Fruit fly (Drosophila melanogaster) whole organism, prepupa: ENCODE data around the gene crim.

Experiments used
- Blimp-1 ChIP-seq: fragments of 200-800 bp; sonication (Bioruptor generic); optimal IDR thresholded peaks from 3 replicates; lab custom pipeline; 2017; ENCODE audit warnings: missing biosample characterization, missing genetic modification characterization, mild to moderate bottlenecking, moderate library complexity, missing genetic modification reagents
- CG10631 ChIP-seq: fragments of 200-800 bp; sonication (Bioruptor generic); optimal IDR thresholded peaks from 2 replicates; lab custom pipeline; 2016; ENCODE audit warnings: missing biosample characterization, missing genetic modification characterization
- CG10669 ChIP-seq: fragments of 200-800 bp; sonication (Bioruptor generic); optimal IDR thresholded peaks from 3 replicates; lab custom pipeline; 2018; ENCODE audit warnings: missing biosample characterization, mild to moderate bottlenecking, missing genetic modification characterization, moderate library complexity
- CG11294 ChIP-seq: fragments of 200-800 bp; sonication (Bioruptor generic); IDR thresholded peaks from 2 replicates; pipeline ENCODE4 v1.3.6; 2022; ENCODE audit warnings: missing biosample characterization, missing genetic modification characterization
- CG11762 ChIP-seq: fragments of 200-800 bp; sonication (Bioruptor generic); optimal IDR thresholded peaks from 3 replicates; lab custom pipeline; 2016; ENCODE audit warnings: missing biosample characterization, missing genetic modification characterization; ENCODE audit not compliant: insufficient read depth
- CG11902 ChIP-seq: fragments of 200-800 bp; sonication (Bioruptor generic); optimal IDR thresholded peaks from 3 replicates; lab custom pipeline; 2016; ENCODE audit warnings: missing biosample characterization, missing genetic modification characterization
- CG15336 ChIP-seq: fragments of 200-800 bp; sonication (Bioruptor generic); IDR thresholded peaks from 2 replicates; pipeline ENCODE4 v1.3.6; 2022; ENCODE audit warnings: missing biosample characterization, missing genetic modification characterization
- CG1621 ChIP-seq: fragments of 200-800 bp; sonication (Bioruptor generic); optimal IDR thresholded peaks from 3 replicates; lab custom pipeline; 2018; ENCODE audit warnings: missing biosample characterization, mild to moderate bottlenecking, missing genetic modification characterization
- CG16779 ChIP-seq: fragments of 200-800 bp; sonication (Bioruptor generic); optimal IDR thresholded peaks from 3 replicates; lab custom pipeline; 2017; ENCODE audit warnings: missing biosample characterization, mild to moderate bottlenecking, missing genetic modification characterization
- CG3032 ChIP-seq: fragments of 200-800 bp; optimal IDR thresholded peaks from 2 replicates; lab custom pipeline; 2019; ENCODE audit warnings: missing biosample characterization, mild to moderate bottlenecking, missing genetic modification characterization, moderate library complexity
- CG31627 ChIP-seq: fragments of 200-800 bp; sonication (Bioruptor generic); optimal IDR thresholded peaks from 3 replicates; lab custom pipeline; 2016; ENCODE audit warnings: missing biosample characterization, missing genetic modification characterization
- CG32006 ChIP-seq: fragments of 200-800 bp; sonication (Bioruptor generic); optimal IDR thresholded peaks from 3 replicates; lab custom pipeline; 2017; ENCODE audit warnings: missing biosample characterization, mild to moderate bottlenecking, missing genetic modification characterization
- CG3919 ChIP-seq: fragments of 200-800 bp; sonication (Bioruptor generic); optimal IDR thresholded peaks from 3 replicates; lab custom pipeline; 2016; ENCODE audit warnings: missing biosample characterization, missing genetic modification characterization
- CG4318 ChIP-seq: fragments of 200-800 bp; sonication (Bioruptor generic); optimal IDR thresholded peaks from 3 replicates; lab custom pipeline; 2017; ENCODE audit warnings: missing biosample characterization, mild to moderate bottlenecking, missing genetic modification characterization
- CG6163 ChIP-seq: fragments of 200-800 bp; sonication (Bioruptor generic); IDR thresholded peaks from 3 replicates; pipeline ENCODE4 v1.3.6; 2022; ENCODE audit warnings: missing biosample characterization, missing genetic modification characterization
- CG6276 ChIP-seq: fragments of 200-800 bp; sonication (Bioruptor generic); optimal IDR thresholded peaks from 2 replicates; lab custom pipeline; 2017; ENCODE audit warnings: missing biosample characterization, mild to moderate bottlenecking, missing genetic modification characterization
- CG6792 ChIP-seq: fragments of 200-800 bp; sonication (Bioruptor generic); optimal IDR thresholded peaks from 3 replicates; lab custom pipeline; 2016; ENCODE audit warnings: missing biosample characterization, missing genetic modification characterization
- CG6854 ChIP-seq: fragments of 200-800 bp; sonication (Bioruptor generic); optimal IDR thresholded peaks from 2 replicates; lab custom pipeline; 2017; ENCODE audit warnings: missing biosample characterization, mild to moderate bottlenecking, missing genetic modification characterization
- CG8119 ChIP-seq: fragments of 200-800 bp; sonication (Bioruptor generic); IDR thresholded peaks from 3 replicates; pipeline ENCODE4 v1.3.6; 2022; ENCODE audit warnings: missing biosample characterization, missing genetic modification characterization
- CG8319 ChIP-seq: fragments of 200-800 bp; sonication (Bioruptor generic); optimal IDR thresholded peaks from 3 replicates; lab custom pipeline; 2016; ENCODE audit warnings: missing biosample characterization, missing genetic modification characterization
- CG8632 ChIP-seq: fragments of 200-800 bp; sonication (Bioruptor generic); optimal IDR thresholded peaks from 3 replicates; lab custom pipeline; 2016; ENCODE audit warnings: missing biosample characterization, missing genetic modification characterization
- CG9139 ChIP-seq: fragments of 200-800 bp; sonication (Bioruptor generic); optimal IDR thresholded peaks from 3 replicates; lab custom pipeline; 2017; ENCODE audit warnings: missing biosample characterization, mild to moderate bottlenecking, missing genetic modification characterization
- Eip75B ChIP-seq: fragments of 200-800 bp; sonication (Bioruptor generic); optimal IDR thresholded peaks from 3 replicates; lab custom pipeline; 2016; ENCODE audit warnings: missing biosample characterization, missing genetic modification characterization
- Eip78C ChIP-seq: fragments of 200-800 bp; sonication (Bioruptor generic); peaks from one replicate; lab custom pipeline; 2016; ENCODE audit warnings: missing biosample characterization, missing genetic modification characterization
- Eip93F ChIP-seq: fragments of 200-800 bp; sonication (Bioruptor generic); optimal IDR thresholded peaks from 2 replicates; lab custom pipeline; 2016; ENCODE audit warnings: missing biosample characterization, mild to moderate bottlenecking, missing genetic modification characterization
- Ets21C ChIP-seq: fragments of 200-800 bp; sonication (Bioruptor generic); optimal IDR thresholded peaks from 3 replicates; lab custom pipeline; 2016; ENCODE audit warnings: missing biosample characterization, missing genetic modification characterization
- Gug ChIP-seq: fragments of 200-800 bp; sonication (Bioruptor generic); IDR thresholded peaks from 2 replicates; pipeline ENCODE4 v1.3.6; 2022; ENCODE audit warnings: missing biosample characterization, missing genetic modification characterization
- Hr38 ChIP-seq: sonication (Bioruptor generic); optimal IDR thresholded peaks from 2 replicates; lab custom pipeline; 2016; ENCODE audit warnings: missing biosample characterization, missing genetic modification characterization
- Hr4 ChIP-seq: fragments of 200-800 bp; sonication (Bioruptor generic); optimal IDR thresholded peaks from 3 replicates; lab custom pipeline; 2016; ENCODE audit warnings: missing biosample characterization, missing genetic modification characterization
- OdsH ChIP-seq: fragments of 200-800 bp; sonication (Bioruptor generic); optimal IDR thresholded peaks from 3 replicates; lab custom pipeline; 2016; ENCODE audit warnings: missing biosample characterization, missing genetic modification characterization
- Smox ChIP-seq: fragments of 200-800 bp; sonication (Bioruptor generic); optimal IDR thresholded peaks from 3 replicates; lab custom pipeline; 2016; ENCODE audit warnings: missing biosample characterization, missing genetic modification characterization
- Sox102F ChIP-seq: fragments of 200-800 bp; sonication (Bioruptor generic); optimal IDR thresholded peaks from 2 replicates; lab custom pipeline; 2016; ENCODE audit warnings: missing biosample characterization, mild to moderate bottlenecking, missing genetic modification characterization
- Sox14 ChIP-seq: fragments of 200-800 bp; sonication (Bioruptor generic); optimal IDR thresholded peaks from 3 replicates; lab custom pipeline; 2016; ENCODE audit warnings: missing biosample characterization, missing genetic modification characterization
- Sox15 ChIP-seq: fragments of 200-800 bp; sonication (Bioruptor generic); optimal IDR thresholded peaks from 3 replicates; lab custom pipeline; 2016; ENCODE audit warnings: missing biosample characterization, missing genetic modification characterization
- achi ChIP-seq: fragments of 200-800 bp; sonication (Bioruptor generic); optimal IDR thresholded peaks from 3 replicates; lab custom pipeline; 2016; ENCODE audit warnings: missing biosample characterization, missing genetic modification characterization
- acj6 ChIP-seq: fragments of 200-800 bp; sonication (Bioruptor generic); optimal IDR thresholded peaks from 3 replicates; lab custom pipeline; 2016; ENCODE audit warnings: missing biosample characterization, missing genetic modification characterization
- cyc ChIP-seq: fragments of 200-800 bp; sonication (Bioruptor generic); optimal IDR thresholded peaks from 3 replicates; lab custom pipeline; 2016; ENCODE audit warnings: missing biosample characterization, missing genetic modification characterization
- dac ChIP-seq: fragments of 200-800 bp; sonication (Bioruptor generic); optimal IDR thresholded peaks from 2 replicates; lab custom pipeline; 2017; ENCODE audit warnings: missing biosample characterization, mild to moderate bottlenecking, missing genetic modification characterization
- eg ChIP-seq: fragments of 200-800 bp; sonication (Bioruptor generic); IDR thresholded peaks from 3 replicates; pipeline ENCODE4 v1.3.6; 2022; ENCODE audit warnings: missing biosample characterization, missing genetic modification characterization
- fd59A ChIP-seq: fragments of 200-800 bp; sonication (Bioruptor generic); optimal IDR thresholded peaks from 2 replicates; lab custom pipeline; 2017; ENCODE audit warnings: missing biosample characterization, mild to moderate bottlenecking, missing genetic modification characterization, missing genetic modification reagents
- fd85E ChIP-seq: fragments of 200-800 bp; sonication (Bioruptor generic); optimal IDR thresholded peaks from 3 replicates; lab custom pipeline; 2016; ENCODE audit warnings: missing biosample characterization, missing genetic modification characterization
- fkh ChIP-seq: fragments of 200-800 bp; sonication (Bioruptor generic); optimal IDR thresholded peaks from 3 replicates; lab custom pipeline; 2017; ENCODE audit warnings: missing biosample characterization, mild to moderate bottlenecking, missing genetic modification characterization, moderate library complexity
- lz ChIP-seq: fragments of 200-800 bp; sonication (Bioruptor generic); optimal IDR thresholded peaks from 3 replicates; lab custom pipeline; 2016; ENCODE audit warnings: missing biosample characterization, missing genetic modification characterization
- net ChIP-seq: fragments of 200-800 bp; sonication (Bioruptor generic); optimal IDR thresholded peaks from 3 replicates; lab custom pipeline; 2016; ENCODE audit warnings: missing biosample characterization, missing genetic modification characterization
- pdm3 ChIP-seq: fragments of 200-800 bp; sonication (Bioruptor generic); optimal IDR thresholded peaks from 3 replicates; lab custom pipeline; 2016; ENCODE audit warnings: missing biosample characterization, missing genetic modification characterization
- salr ChIP-seq, 2 experiments: fragments of 200-800 bp; sonication (Bioruptor generic); optimal IDR thresholded peaks; 3 replicates each; lab custom pipeline; 2016 to 2018; ENCODE audit warnings: missing biosample characterization in 2 of 2, missing genetic modification characterization in 2 of 2, mild to moderate bottlenecking in 1 of 2
- spab ChIP-seq: fragments of 200-800 bp; sonication (Bioruptor generic); optimal IDR thresholded peaks from 2 replicates; lab custom pipeline; 2017; ENCODE audit warnings: missing biosample characterization, mild to moderate bottlenecking, missing genetic modification characterization, missing genetic modification reagents
- ss ChIP-seq, 2 experiments: fragments of 200-800 bp; sonication (Bioruptor generic); optimal IDR thresholded peaks; 2 replicates in 1 of 2; 3 replicates in 1 of 2; lab custom pipeline; 2017 to 2018; ENCODE audit warnings: mild to moderate bottlenecking in 2 of 2, missing biosample characterization in 2 of 2, missing genetic modification characterization in 2 of 2, moderate library complexity in 1 of 2
- topi ChIP-seq: fragments of 200-800 bp; sonication (Bioruptor generic); optimal IDR thresholded peaks from 3 replicates; lab custom pipeline; 2016; ENCODE audit warnings: missing biosample characterization, missing genetic modification characterization
- vri ChIP-seq: fragments of 200-800 bp; sonication (Bioruptor generic); optimal IDR thresholded peaks from 3 replicates; lab custom pipeline; 2016; ENCODE audit warnings: missing biosample characterization, mild to moderate bottlenecking, missing genetic modification characterization

crim gene

dm6 chr3L:11696294-11697116 is 14.7 kb downstream of the crim start, which contains the start of gene Dph1:
Gene Dph1 (minus strand): TSS chr3L:11696963.
- TF ChIP-seq eg = peak; percentile 97
- TF ChIP-seq CG6276 (GFP tag; lab: Kevin White, UChicago) = peak; percentile 95
- TF ChIP-seq CG10631 (GFP tag; lab: Kevin White, UChicago) = peak; percentile 85
- peak; percentile 90 for TF ChIP-seq CG16779
- TF ChIP-seq Hr4 (GFP tag; lab: Kevin White, UChicago) = peak; percentile 92
- TF ChIP-seq salr (GFP tag; optimal IDR thresholded peaks at IDR 0.05; lab: Kevin White, UChicago) = peak; percentile 86 to 87
- peak; percentile 91 for TF ChIP-seq Eip75B (GFP tag; lab: Kevin White, UChicago)
- TF ChIP-seq CG11902 (GFP tag; lab: Kevin White, UChicago) = peak; percentile 86
- peak; percentile 93 for TF ChIP-seq Sox14 (GFP tag; lab: Kevin White, UChicago)
- peak; percentile 90 for TF ChIP-seq Smox (GFP tag; lab: Kevin White, UChicago)
- peak; percentile 96 for TF ChIP-seq CG6163 (GFP tag; lab: Robert Waterston, UW)
- peak; percentile 92 for TF ChIP-seq CG10669 (GFP tag; lab: Kevin White, UChicago)
- TF ChIP-seq cyc (GFP tag; lab: Kevin White, UChicago) = peak; percentile 86
- TF ChIP-seq CG32006 (GFP tag; lab: Kevin White, UChicago) = peak; percentile 94
- peak; percentile 91 for TF ChIP-seq pdm3 (GFP tag; lab: Kevin White, UChicago)
- peak; percentile 92 for TF ChIP-seq lz
- peak; percentile 83 for TF ChIP-seq spab (GFP tag; lab: Kevin White, UChicago)
- peak; percentile 90 for TF ChIP-seq Gug (GFP tag; lab: Robert Waterston, UW)
- peak; percentile 79; the same call in 1 of the 2 replicates for TF ChIP-seq CG11294 (GFP tag; lab: Robert Waterston, UW)
- TF ChIP-seq CG9139 (GFP tag; lab: Kevin White, UChicago) = peak; percentile 92
- TF ChIP-seq CG6792 (GFP tag; lab: Kevin White, UChicago) = peak; percentile 92
- peak; percentile 87 for TF ChIP-seq CG6854 (GFP tag; lab: Kevin White, UChicago)
- TF ChIP-seq CG3032 (tag; lab: Kevin White, UChicago) = peak; percentile 87
- TF ChIP-seq CG8632 = peak; percentile 88
- no peak for TF ChIP-seq Hr38 (GFP tag; lab: Kevin White, UChicago)
- peak; percentile 83 for TF ChIP-seq Ets21C
- TF ChIP-seq fd85E = peak; percentile 88
- peak; percentile 85 for TF ChIP-seq Sox15
- TF ChIP-seq achi (GFP tag; lab: Kevin White, UChicago) = peak; percentile 90
- peak; percentile 19 for TF ChIP-seq Eip93F (GFP tag; lab: Kevin White, UChicago)
- TF ChIP-seq CG4318 (GFP tag; lab: Kevin White, UChicago) = peak; percentile 89
- peak; percentile 90 for TF ChIP-seq dac
- peak; percentile 90 for TF ChIP-seq CG31627
- peak; percentile 95 for TF ChIP-seq vri
- peak; percentile 90 for TF ChIP-seq fkh (GFP tag; lab: Kevin White, UChicago)
- peak; percentile 93 for TF ChIP-seq topi (GFP tag; lab: Kevin White, UChicago)
- peak; percentile 65 for TF ChIP-seq Blimp-1 (GFP tag; lab: Kevin White, UChicago)
- TF ChIP-seq CG11762 (GFP tag; lab: Kevin White, UChicago) = peak; percentile 91
- TF ChIP-seq CG3919 (GFP tag; lab: Kevin White, UChicago) = peak; percentile 93
- TF ChIP-seq CG15336 (GFP tag; lab: Robert Waterston, UW) = peak; percentile 95
- TF ChIP-seq OdsH (GFP tag; lab: Kevin White, UChicago) = peak; percentile 92
- peak; percentile 94 for TF ChIP-seq net
- peak; percentile 100 for TF ChIP-seq Eip78C (GFP tag; lab: Kevin White, UChicago)
- peak; percentile 81 for TF ChIP-seq fd59A (GFP tag; lab: Kevin White, UChicago)
- TF ChIP-seq CG8119 (GFP tag; lab: Robert Waterston, UW) = peak; percentile 93
- peak; percentile 93 for TF ChIP-seq CG1621 (tag; lab: Kevin White, UChicago)
- TF ChIP-seq Sox102F (GFP tag; lab: Kevin White, UChicago) = peak; percentile 92
- TF ChIP-seq acj6 (GFP tag; lab: Kevin White, UChicago) = peak; percentile 90
- peak; percentile 65 for TF ChIP-seq CG8319
- peak; percentile 94 to 96 for TF ChIP-seq ss (GFP tag; optimal IDR thresholded peaks at IDR 0.05; lab: Kevin White, UChicago)
